Worm (Caenorhabditis elegans): ENCODE data around the gene vps-60.

DNA sequence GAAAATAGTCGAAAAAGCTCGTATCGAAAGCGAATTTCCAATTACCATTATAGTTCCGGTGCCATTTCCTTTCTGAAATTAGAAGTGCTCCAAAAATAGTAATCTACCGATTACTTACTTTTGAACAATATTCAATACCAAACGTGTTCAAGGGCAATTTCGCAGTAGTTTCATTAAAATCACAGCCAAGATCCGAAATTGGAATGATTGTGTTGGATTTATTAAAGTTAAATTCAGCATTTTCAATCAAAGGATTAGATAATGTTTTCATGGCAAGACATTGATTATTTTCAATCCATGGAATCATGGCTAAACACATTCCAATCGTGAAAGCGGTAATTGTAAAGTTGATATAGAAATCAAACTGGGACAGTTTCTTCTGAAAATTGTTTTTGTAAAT, 26.9 kb upstream of the vps-60 start:
- TF ChIP-seq pha-4 (tag; optimal IDR thresholded peaks at IDR 0.05) (no peak), nhr-25 (tag; optimal IDR thresholded peaks at IDR 0.05) (no peak), fkh-10 (GFP tag; optimal IDR thresholded peaks at IDR 0.05) (no peak), nhr-28 (tag; optimal IDR thresholded peaks at IDR 0.05) (no peak), egl-27 (tag; optimal IDR thresholded peaks at IDR 0.05) (no peak), nhr-12 (tag; optimal IDR thresholded peaks at IDR 0.05) (no peak)

Data from whole organism, L3 larva.